Fruit fly (Drosophila melanogaster): ENCODE data around the gene CG7742.

- TF ChIP-seq fru (GFP tag; optimal IDR thresholded peaks at IDR 0.05) (peak; percentile 61), pan (optimal IDR thresholded peaks at IDR 0.05) (no peak), Dfd (GFP tag; optimal IDR thresholded peaks at IDR 0.05) (no peak), dsf (GFP tag; optimal IDR thresholded peaks at IDR 0.05; ENCODE audit: borderline replicate concordance) (no peak), Vsx2 (GFP tag; optimal IDR thresholded peaks at IDR 0.05; ENCODE audit: partially characterized antibody) (no peak), usp (GFP tag; optimal IDR thresholded peaks at IDR 0.05) (no peak), Jra (GFP tag; optimal IDR thresholded peaks at IDR 0.05) (no peak)
Observed at dm6 chr2L:5242194-5242914, 27.5 kb upstream of the CG7742 start.
